Fruit fly (Drosophila melanogaster) whole organism, embryonic: ENCODE data around the gene CG17202.

ENCODE experiments used
- Abd-B ChIP-seq: fragments of 200-800 bp; sonication (Bioruptor generic); optimal IDR thresholded peaks from 2 replicates; lab custom pipeline; 2018; ENCODE audit warnings: missing biosample characterization, mild to moderate bottlenecking, missing genetic modification characterization, moderate library complexity
- Bteb2 ChIP-seq: fragments of 200-800 bp; sonication (Bioruptor generic); optimal IDR thresholded peaks from 2 replicates; lab custom pipeline; 2016; ENCODE audit warnings: missing biosample characterization, missing genetic modification characterization
- CG10979 ChIP-seq: fragments of 200-800 bp; sonication (Bioruptor generic); optimal IDR thresholded peaks from 2 replicates; lab custom pipeline; 2018; ENCODE audit warnings: missing biosample characterization, mild to moderate bottlenecking, missing genetic modification characterization, moderate library complexity
- CG11247 ChIP-seq: fragments of 200-800 bp; sonication (Bioruptor generic); IDR thresholded peaks from 2 replicates; pipeline ENCODE4 v1.3.6; 2022; ENCODE audit warnings: missing biosample characterization, missing genetic modification characterization
- CG12299 ChIP-seq: fragments of 200-800 bp; sonication (Bioruptor generic); optimal IDR thresholded peaks from 2 replicates; lab custom pipeline; 2018; ENCODE audit warnings: missing biosample characterization, mild to moderate bottlenecking, missing genetic modification characterization
- CG15073 ChIP-seq: fragments of 200-800 bp; sonication (Bioruptor generic); optimal IDR thresholded peaks from 2 replicates; lab custom pipeline; 2016; ENCODE audit warnings: missing biosample characterization, missing genetic modification characterization
- CG16815 ChIP-seq: fragments of 200-800 bp; sonication (Bioruptor generic); optimal IDR thresholded peaks from 3 replicates; lab custom pipeline; 2017; ENCODE audit warnings: missing biosample characterization, mild to moderate bottlenecking, missing genetic modification characterization
- CG2120 ChIP-seq: fragments of 200-800 bp; sonication (Bioruptor generic); optimal IDR thresholded peaks from 3 replicates; lab custom pipeline; 2016; ENCODE audit warnings: missing biosample characterization, missing genetic modification characterization
- CG30403 ChIP-seq: fragments of 200-800 bp; sonication (Bioruptor generic); optimal IDR thresholded peaks from 3 replicates; lab custom pipeline; 2016; ENCODE audit warnings: missing biosample characterization, missing genetic modification characterization
- CG30431 ChIP-seq: fragments of 200-800 bp; sonication (Bioruptor generic); optimal IDR thresholded peaks from 2 replicates; lab custom pipeline; 2017; ENCODE audit warnings: missing biosample characterization, missing genetic modification characterization
- CG3847 ChIP-seq: fragments of 200-800 bp; sonication (Bioruptor generic); IDR thresholded peaks from 2 replicates; pipeline ENCODE4 v1.3.6; 2022; ENCODE audit warnings: missing biosample characterization, missing genetic modification characterization
- CG6791 ChIP-seq: fragments of 200-800 bp; sonication (Bioruptor generic); IDR thresholded peaks from 3 replicates; pipeline ENCODE4 v1.3.6; 2022; ENCODE audit warnings: missing biosample characterization, missing genetic modification characterization; ENCODE audit not compliant: partially characterized antibody
- CG7357 ChIP-seq: fragments of 200-800 bp; sonication (Bioruptor generic); IDR thresholded peaks from 3 replicates; pipeline ENCODE4 v1.3.6; 2022; ENCODE audit warnings: missing biosample characterization, missing genetic modification characterization
- CG8359 ChIP-seq: fragments of 200-800 bp; sonication (Bioruptor generic); optimal IDR thresholded peaks from 2 replicates; lab custom pipeline; 2017; ENCODE audit warnings: missing biosample characterization, mild to moderate bottlenecking, missing genetic modification characterization, borderline replicate concordance
- CTCF ChIP-seq: fragments of 200-800 bp; sonication (Bioruptor generic); optimal IDR thresholded peaks from 2 replicates; lab custom pipeline; 2017; ENCODE audit warnings: missing biosample characterization, mild to moderate bottlenecking, missing genetic modification characterization, moderate library complexity
- Camta ChIP-seq: fragments of 200-800 bp; sonication (Bioruptor generic); optimal IDR thresholded peaks from 2 replicates; lab custom pipeline; 2016; ENCODE audit warnings: missing biosample characterization, missing genetic modification characterization
- CoRest ChIP-seq: fragments of 200-800 bp; sonication (Bioruptor generic); optimal IDR thresholded peaks from 3 replicates; lab custom pipeline; 2018; ENCODE audit warnings: missing biosample characterization, mild to moderate bottlenecking, missing genetic modification characterization, moderate library complexity
- Dek ChIP-seq: fragments of 200-800 bp; sonication (Bioruptor generic); optimal IDR thresholded peaks from 3 replicates; lab custom pipeline; 2019; ENCODE audit warnings: missing biosample characterization, mild to moderate bottlenecking, missing genetic modification characterization, moderate library complexity
- Dip2 ChIP-seq: fragments of 200-800 bp; sonication (Bioruptor generic); IDR thresholded peaks from 2 replicates; pipeline ENCODE4 v1.3.6; 2022; ENCODE audit warnings: missing biosample characterization, missing genetic modification characterization
- Doc3 ChIP-seq: fragments of 200-800 bp; sonication (Bioruptor generic); IDR thresholded peaks from 3 replicates; pipeline ENCODE4 v1.3.6; 2022; ENCODE audit warnings: missing biosample characterization, missing genetic modification characterization; ENCODE audit not compliant: partially characterized antibody
- H15 ChIP-seq: fragments of 200-800 bp; sonication (Bioruptor generic); IDR thresholded peaks from 3 replicates; pipeline ENCODE4 v1.3.6; 2022; ENCODE audit warnings: missing biosample characterization, missing genetic modification characterization
- Hmr ChIP-seq: fragments of 200-800 bp; sonication (Bioruptor generic); optimal IDR thresholded peaks from 3 replicates; lab custom pipeline; 2017; ENCODE audit warnings: mild to moderate bottlenecking, missing biosample characterization, missing genetic modification reagents, missing genetic modification characterization
- Hr51 ChIP-seq, 2 experiments: fragments of 200-800 bp; sonication (Bioruptor generic); optimal IDR thresholded peaks; 2 replicates in 1 of 2; 3 replicates in 1 of 2; lab custom pipeline; 2016 to 2018; ENCODE audit warnings: missing biosample characterization in 2 of 2, missing genetic modification characterization in 2 of 2, mild to moderate bottlenecking in 1 of 2, moderate library complexity in 1 of 2
- Jarid2 ChIP-seq: fragments of 200-800 bp; sonication (Bioruptor generic); optimal IDR thresholded peaks from 3 replicates; lab custom pipeline; 2017; ENCODE audit warnings: mild to moderate bottlenecking, missing biosample characterization, missing genetic modification reagents, missing genetic modification characterization
- Nf-YA ChIP-seq: fragments of 200-800 bp; sonication (Bioruptor generic); IDR thresholded peaks from 2 replicates; pipeline ENCODE4 v1.3.6; 2022; ENCODE audit warnings: missing biosample characterization, missing genetic modification characterization
- Oaz ChIP-seq: fragments of 200-800 bp; sonication (Bioruptor generic); IDR thresholded peaks from 2 replicates; pipeline ENCODE4 v1.3.6; 2022; ENCODE audit warnings: missing biosample characterization, missing genetic modification characterization
- Opbp ChIP-seq: fragments of 200-800 bp; sonication (Bioruptor generic); IDR thresholded peaks from 3 replicates; pipeline ENCODE4 v1.3.6; 2022; ENCODE audit warnings: missing biosample characterization, missing genetic modification characterization; ENCODE audit not compliant: partially characterized antibody
- Tbp ChIP-seq: fragments of >200 bp; optimal IDR thresholded peaks from 2 replicates; lab custom pipeline; 2018; ENCODE audit warnings: missing biosample characterization, missing genetic modification characterization
- Trl ChIP-seq, 3 experiments: fragments of >200 bp in 2 of 3; fragments of 200-800 bp in 1 of 3; sonication (Bioruptor generic) in 1 of 3; optimal IDR thresholded peaks; 2 replicates in 1 of 3; 3 replicates in 2 of 3; lab custom pipeline; 2016 to 2017; ENCODE audit warnings: missing biosample characterization in 1 of 3, missing genetic modification characterization in 1 of 3
- ac ChIP-seq: fragments of 200-800 bp; sonication (Bioruptor generic); optimal IDR thresholded peaks from 3 replicates; lab custom pipeline; 2017; ENCODE audit warnings: missing biosample characterization, mild to moderate bottlenecking, missing genetic modification characterization
- bbx ChIP-seq: fragments of 200-800 bp; sonication (Bioruptor generic); IDR thresholded peaks from 2 replicates; pipeline ENCODE4 v1.3.6; 2022; ENCODE audit warnings: missing biosample characterization, missing genetic modification characterization; ENCODE audit not compliant: partially characterized antibody
- bsh ChIP-seq, 2 experiments: fragments of 200-800 bp; sonication (Bioruptor generic); optimal IDR thresholded peaks; 2 replicates each; lab custom pipeline; 2017 to 2018; ENCODE audit warnings: mild to moderate bottlenecking in 2 of 2, missing biosample characterization in 2 of 2, missing genetic modification characterization in 2 of 2, moderate library complexity in 1 of 2
- corto ChIP-seq: fragments of 200-800 bp; sonication (Bioruptor generic); optimal IDR thresholded peaks from 2 replicates; lab custom pipeline; 2016; ENCODE audit warnings: missing biosample characterization, mild to moderate bottlenecking, missing genetic modification characterization, moderate library complexity
- da ChIP-seq: fragments of 200-800 bp; sonication (Bioruptor generic); optimal IDR thresholded peaks from 2 replicates; lab custom pipeline; 2016; ENCODE audit warnings: missing biosample characterization, missing genetic modification characterization
- danr ChIP-seq: fragments of 200-800 bp; sonication (Bioruptor generic); IDR thresholded peaks from 2 replicates; pipeline ENCODE4 v1.3.6; 2022; ENCODE audit warnings: missing biosample characterization, missing genetic modification characterization
- dm ChIP-seq: fragments of 200-800 bp; sonication (Bioruptor generic); optimal IDR thresholded peaks from 3 replicates; lab custom pipeline; 2016; ENCODE audit warnings: missing biosample characterization, missing genetic modification characterization
- exex ChIP-seq: fragments of 200-800 bp; sonication (Bioruptor generic); optimal IDR thresholded peaks from 4 replicates; lab custom pipeline; 2018; ENCODE audit warnings: missing biosample characterization, mild to moderate bottlenecking, missing genetic modification characterization, moderate library complexity
- inv ChIP-seq: fragments of 200-800 bp; sonication (Bioruptor generic); IDR thresholded peaks from 2 replicates; pipeline ENCODE4 v1.3.6; 2022; ENCODE audit warnings: missing biosample characterization, missing genetic modification characterization; ENCODE audit not compliant: partially characterized antibody
- kah ChIP-seq: fragments of 200-800 bp; sonication (Bioruptor generic); optimal IDR thresholded peaks from 2 replicates; lab custom pipeline; 2018; ENCODE audit warnings: missing biosample characterization, mild to moderate bottlenecking, missing genetic modification characterization
- lilli ChIP-seq: fragments of 200-800 bp; sonication (Bioruptor generic); optimal IDR thresholded peaks from 3 replicates; lab custom pipeline; 2016; ENCODE audit warnings: missing biosample characterization, missing genetic modification characterization
- nau ChIP-seq: fragments of 200-800 bp; sonication (Bioruptor generic); optimal IDR thresholded peaks from 3 replicates; lab custom pipeline; 2017; ENCODE audit warnings: missing biosample characterization, mild to moderate bottlenecking, missing genetic modification characterization, missing genetic modification reagents
- pfk ChIP-seq: fragments of 200-800 bp; sonication (Bioruptor generic); optimal IDR thresholded peaks from 2 replicates; lab custom pipeline; 2018; ENCODE audit warnings: missing biosample characterization, mild to moderate bottlenecking, missing genetic modification characterization, moderate library complexity
- pum ChIP-seq: fragments of 200-800 bp; sonication (Bioruptor generic); optimal IDR thresholded peaks from 2 replicates; lab custom pipeline; 2016; ENCODE audit warnings: missing biosample characterization, missing genetic modification characterization
- tgo ChIP-seq: fragments of 200-800 bp; sonication (Bioruptor generic); IDR thresholded peaks from 3 replicates; pipeline ENCODE4 v1.3.6; 2022; ENCODE audit warnings: missing biosample characterization, missing genetic modification characterization
- trem ChIP-seq: fragments of 200-800 bp; optimal IDR thresholded peaks from 3 replicates; lab custom pipeline; 2019; ENCODE audit warnings: missing biosample characterization, mild to moderate bottlenecking, missing genetic modification characterization, moderate library complexity
- yki ChIP-seq: fragments of >200 bp; optimal IDR thresholded peaks from 3 replicates; lab custom pipeline; 2018
- zen ChIP-seq: fragments of 200-800 bp; sonication (Bioruptor generic); optimal IDR thresholded peaks from 3 replicates; lab custom pipeline; 2018; ENCODE audit warnings: missing biosample characterization, mild to moderate bottlenecking, missing genetic modification characterization, moderate library complexity

CG17202 gene

dm6 chr3R:12408160-12408559 is 14.4 kb upstream of the CG17202 start, which contains the start of gene CG5196 (continued):
- TF ChIP-seq danr (no peak), Hr51 (GFP tag; optimal IDR thresholded peaks at IDR 0.05; lab: Kevin White, UChicago) (no peak), bsh (GFP tag; optimal IDR thresholded peaks at IDR 0.05; lab: Kevin White, UChicago) (no peak), Tbp (GFP tag; lab: Kevin White, UChicago) (no peak), tgo (no peak), CG2120 (GFP tag; lab: Kevin White, UChicago) (peak; percentile 23), CoRest (tag; lab: Kevin White, UChicago) (peak; percentile 5), kah (GFP tag; lab: Kevin White, UChicago) (peak; percentile 17), Dek (tag; lab: Kevin White, UChicago) (peak; percentile 43), CG10979 (tag; lab: Kevin White, UChicago) (peak; percentile 11), Abd-B (peak; percentile 43)

dm6 chr3R:12411449-12411848 is 11.1 kb upstream of the CG17202 start:
- TF ChIP-seq CG12299 (tag; lab: Kevin White, UChicago) (no peak), exex (tag; lab: Kevin White, UChicago) (peak; percentile 59)

dm6 chr3R:12413274-12413958 is 9.2 kb upstream of the CG17202 start, which contains the start of the genes Dip-C and pps:
TSS of gene Dip-C (minus strand) at chr3R:12413759.
TSS of gene pps (plus strand) at chr3R:12413828.
- TF ChIP-seq Opbp (GFP tag; lab: Robert Waterston, UW) (peak; percentile 70), Doc3 (GFP tag; lab: Robert Waterston, UW) (peak; percentile 65; the same call in 2 of the 3 replicates), H15 (GFP tag; lab: Robert Waterston, UW) (no peak), CG8359 (no peak), CG3847 (GFP tag; lab: Robert Waterston, UW) (no peak), da (GFP tag; lab: Kevin White, UChicago) (no peak), Dip2 (GFP tag; lab: Robert Waterston, UW) (no peak), Hmr (GFP tag; lab: Kevin White, UChicago) (no peak), nau (GFP tag; lab: Kevin White, UChicago) (no peak), CTCF (GFP tag; lab: Kevin White, UChicago) (no peak), CG30431 (GFP tag; lab: Kevin White, UChicago) (no peak), trem (peak; percentile 57), Trl (optimal IDR thresholded peaks at IDR 0.05; lab: Kevin White, UChicago) (no peak), Trl (GFP tag; optimal IDR thresholded peaks at IDR 0.05; lab: Kevin White, UChicago) (no peak), pfk (GFP tag; lab: Kevin White, UChicago) (no peak), pum (GFP tag; lab: Kevin White, UChicago) (no peak), bbx (peak; percentile 80), dm (no peak), ac (GFP tag; lab: Kevin White, UChicago) (no peak), CG15073 (GFP tag; lab: Kevin White, UChicago) (no peak), Jarid2 (GFP tag; lab: Kevin White, UChicago) (no peak), lilli (GFP tag; lab: Kevin White, UChicago) (no peak), zen (peak; percentile 20), Bteb2 (no peak), corto (GFP tag; lab: Kevin White, UChicago) (no peak), Camta (GFP tag; lab: Kevin White, UChicago) (no peak), CG11247 (GFP tag; lab: Robert Waterston, UW) (no peak), inv (GFP tag; lab: Robert Waterston, UW) (peak; percentile 65), Nf-YA (GFP tag; lab: Robert Waterston, UW) (no peak), CG30403 (no peak), yki (lab: Kevin White, UChicago) (no peak), CG16815 (GFP tag; lab: Kevin White, UChicago) (no peak), Oaz (no peak), CG7357 (GFP tag; lab: Robert Waterston, UW) (no peak), CG6791 (peak; percentile 81)
